Fruit fly (Drosophila melanogaster) whole organism, embryonic: ENCODE results near the gene CG5913.
A peak's percentile ranks its signal among the peaks of the same experiment; 100 is the strongest.

Experiments
- Abd-B ChIP-seq: fragments of 200-800 bp; sonication (Bioruptor generic); optimal IDR thresholded peaks from 2 replicates; lab custom pipeline; 2018; ENCODE audit warnings: missing biosample characterization, mild to moderate bottlenecking, missing genetic modification characterization, moderate library complexity
- Atf-2 ChIP-seq: fragments of 200-800 bp; sonication (Bioruptor generic); optimal IDR thresholded peaks from 2 replicates; lab custom pipeline; 2016; ENCODE audit warnings: missing biosample characterization, missing genetic modification characterization
- Bdp1 ChIP-seq: fragments of 200-800 bp; sonication (Bioruptor generic); optimal IDR thresholded peaks from 3 replicates; lab custom pipeline; 2016; ENCODE audit warnings: missing biosample characterization, missing genetic modification characterization
- Blimp-1 ChIP-seq: fragments of 200-800 bp; sonication (Bioruptor generic); optimal IDR thresholded peaks from 3 replicates; lab custom pipeline; 2018; ENCODE audit warnings: missing biosample characterization, missing genetic modification characterization, mild to moderate bottlenecking, moderate library complexity, missing genetic modification reagents
- Bteb2 ChIP-seq: fragments of 200-800 bp; sonication (Bioruptor generic); optimal IDR thresholded peaks from 2 replicates; lab custom pipeline; 2016; ENCODE audit warnings: missing biosample characterization, missing genetic modification characterization
- CG10959 ChIP-seq: fragments of 200-800 bp; sonication (Bioruptor generic); IDR thresholded peaks from 2 replicates; pipeline ENCODE4 v1.3.6; 2022; ENCODE audit warnings: missing biosample characterization, missing genetic modification characterization
- CG11504 ChIP-seq: fragments of 200-800 bp; sonication (Bioruptor generic); optimal IDR thresholded peaks from 3 replicates; lab custom pipeline; 2019; ENCODE audit warnings: missing biosample characterization, mild to moderate bottlenecking, missing genetic modification characterization, moderate library complexity
- CG1233 ChIP-seq: fragments of 200-800 bp; sonication (Bioruptor generic); optimal IDR thresholded peaks from 4 replicates; lab custom pipeline; 2018; ENCODE audit warnings: missing biosample characterization, mild to moderate bottlenecking, missing genetic modification characterization
- CG12659 ChIP-seq: fragments of 200-800 bp; sonication (Bioruptor generic); optimal IDR thresholded peaks from 3 replicates; lab custom pipeline; 2017; ENCODE audit warnings: mild to moderate bottlenecking, missing biosample characterization, missing genetic modification reagents, missing genetic modification characterization
- CG12942 ChIP-seq: fragments of 200-800 bp; sonication (Bioruptor generic); optimal IDR thresholded peaks from 3 replicates; lab custom pipeline; 2016; ENCODE audit warnings: missing biosample characterization, missing genetic modification characterization
- CG13775 ChIP-seq: fragments of 200-800 bp; sonication (Bioruptor generic); optimal IDR thresholded peaks from 3 replicates; lab custom pipeline; 2017; ENCODE audit warnings: missing biosample characterization, mild to moderate bottlenecking, missing genetic modification characterization
- CG17186 ChIP-seq: fragments of 200-800 bp; sonication (Bioruptor generic); optimal IDR thresholded peaks from 3 replicates; lab custom pipeline; 2017; ENCODE audit warnings: missing biosample characterization, missing genetic modification reagents, missing genetic modification characterization
- CG17361 ChIP-seq: fragments of 200-800 bp; sonication (Bioruptor generic); IDR thresholded peaks from 3 replicates; pipeline ENCODE4 v1.3.6; 2022; ENCODE audit warnings: missing biosample characterization, missing genetic modification characterization
- CG17829 ChIP-seq: fragments of 200-800 bp; optimal IDR thresholded peaks from 2 replicates; lab custom pipeline; 2019; ENCODE audit warnings: missing biosample characterization, mild to moderate bottlenecking, missing genetic modification characterization, moderate library complexity
- CG18599 ChIP-seq: fragments of 200-800 bp; sonication (Bioruptor generic); optimal IDR thresholded peaks from 3 replicates; lab custom pipeline; 2017; ENCODE audit warnings: missing biosample characterization, missing genetic modification characterization, mild to moderate bottlenecking, moderate library complexity, missing genetic modification reagents
- CG2202 ChIP-seq: fragments of 200-800 bp; sonication (Bioruptor generic); optimal IDR thresholded peaks from 2 replicates; lab custom pipeline; 2018; ENCODE audit warnings: missing biosample characterization, mild to moderate bottlenecking, missing genetic modification characterization
- CG3281 ChIP-seq: fragments of 200-800 bp; sonication (Bioruptor generic); optimal IDR thresholded peaks from 3 replicates; lab custom pipeline; 2017; ENCODE audit warnings: missing biosample characterization, mild to moderate bottlenecking, missing genetic modification characterization
- CG34376 ChIP-seq: fragments of 200-800 bp; sonication (Bioruptor generic); optimal IDR thresholded peaks from 2 replicates; lab custom pipeline; 2018; ENCODE audit warnings: missing biosample characterization, mild to moderate bottlenecking, missing genetic modification characterization
- CG42726 ChIP-seq: fragments of 200-800 bp; sonication (Bioruptor generic); IDR thresholded peaks from 2 replicates; pipeline ENCODE4 v1.3.6; 2022; ENCODE audit warnings: missing biosample characterization, missing genetic modification characterization; ENCODE audit not compliant: partially characterized antibody
- CG6175 ChIP-seq: fragments of 200-800 bp; sonication (Bioruptor generic); IDR thresholded peaks from 3 replicates; pipeline ENCODE4 v1.3.6; 2022; ENCODE audit warnings: missing biosample characterization, missing genetic modification characterization
- CG7357 ChIP-seq: fragments of 200-800 bp; sonication (Bioruptor generic); IDR thresholded peaks from 3 replicates; pipeline ENCODE4 v1.3.6; 2022; ENCODE audit warnings: missing biosample characterization, missing genetic modification characterization
- CG7928 ChIP-seq: fragments of 200-800 bp; sonication (Bioruptor generic); optimal IDR thresholded peaks from 2 replicates; lab custom pipeline; 2017; ENCODE audit warnings: missing biosample characterization, mild to moderate bottlenecking, missing genetic modification characterization
- CG9797 ChIP-seq: fragments of 200-800 bp; sonication (Bioruptor generic); optimal IDR thresholded peaks from 3 replicates; lab custom pipeline; 2018; ENCODE audit warnings: missing biosample characterization, mild to moderate bottlenecking, missing genetic modification characterization
- D19B ChIP-seq: fragments of 200-800 bp; sonication (Bioruptor generic); optimal IDR thresholded peaks from 2 replicates; lab custom pipeline; 2017; ENCODE audit warnings: missing biosample characterization, mild to moderate bottlenecking, missing genetic modification characterization
- Dek ChIP-seq: fragments of 200-800 bp; sonication (Bioruptor generic); optimal IDR thresholded peaks from 3 replicates; lab custom pipeline; 2019; ENCODE audit warnings: missing biosample characterization, mild to moderate bottlenecking, missing genetic modification characterization, moderate library complexity
- Doc3 ChIP-seq: fragments of 200-800 bp; sonication (Bioruptor generic); IDR thresholded peaks from 3 replicates; pipeline ENCODE4 v1.3.6; 2022; ENCODE audit warnings: missing biosample characterization, missing genetic modification characterization; ENCODE audit not compliant: partially characterized antibody
- Dref ChIP-seq: fragments of 200-800 bp; sonication (Bioruptor generic); IDR thresholded peaks from 2 replicates; pipeline ENCODE4 v1.3.6; 2022; ENCODE audit warnings: missing biosample characterization, missing genetic modification characterization
- E2f2 ChIP-seq: fragments of 200-800 bp; sonication (Bioruptor generic); IDR thresholded peaks from 2 replicates; pipeline ENCODE4 v1.3.6; 2022; ENCODE audit warnings: missing biosample characterization, missing genetic modification characterization
- Hmr ChIP-seq: fragments of 200-800 bp; sonication (Bioruptor generic); optimal IDR thresholded peaks from 3 replicates; lab custom pipeline; 2017; ENCODE audit warnings: mild to moderate bottlenecking, missing biosample characterization, missing genetic modification reagents, missing genetic modification characterization
- Hsf ChIP-seq: fragments of 200-800 bp; sonication (Bioruptor generic); optimal IDR thresholded peaks from 3 replicates; lab custom pipeline; 2016; ENCODE audit warnings: missing biosample characterization, missing genetic modification characterization
- Myb ChIP-seq: fragments of 200-800 bp; sonication (Bioruptor generic); optimal IDR thresholded peaks from 2 replicates; lab custom pipeline; 2016; ENCODE audit warnings: missing biosample characterization, missing genetic modification characterization
- NFAT ChIP-seq: fragments of 200-800 bp; sonication (Bioruptor generic); IDR thresholded peaks from 2 replicates; pipeline ENCODE4 v1.3.6; 2022; ENCODE audit warnings: missing biosample characterization, missing genetic modification characterization
- Opbp ChIP-seq: fragments of 200-800 bp; sonication (Bioruptor generic); IDR thresholded peaks from 3 replicates; pipeline ENCODE4 v1.3.6; 2022; ENCODE audit warnings: missing biosample characterization, missing genetic modification characterization; ENCODE audit not compliant: partially characterized antibody
- ac ChIP-seq: fragments of 200-800 bp; sonication (Bioruptor generic); optimal IDR thresholded peaks from 3 replicates; lab custom pipeline; 2017; ENCODE audit warnings: missing biosample characterization, mild to moderate bottlenecking, missing genetic modification characterization
- az2 ChIP-seq: fragments of 200-800 bp; sonication (Bioruptor generic); optimal IDR thresholded peaks from 3 replicates; lab custom pipeline; 2016; ENCODE audit warnings: missing biosample characterization, missing genetic modification characterization
- bbx ChIP-seq: fragments of 200-800 bp; sonication (Bioruptor generic); IDR thresholded peaks from 2 replicates; pipeline ENCODE4 v1.3.6; 2022; ENCODE audit warnings: missing biosample characterization, missing genetic modification characterization; ENCODE audit not compliant: partially characterized antibody
- btn ChIP-seq: fragments of 200-800 bp; sonication (Bioruptor generic); optimal IDR thresholded peaks from 2 replicates; lab custom pipeline; 2016; ENCODE audit warnings: missing biosample characterization, missing genetic modification characterization
- dmrt99B ChIP-seq: fragments of 200-800 bp; sonication (Bioruptor generic); optimal IDR thresholded peaks from 2 replicates; lab custom pipeline; 2018; ENCODE audit warnings: missing biosample characterization, mild to moderate bottlenecking, missing genetic modification characterization, moderate library complexity
- gcm ChIP-seq: fragments of 200-800 bp; sonication (Bioruptor generic); optimal IDR thresholded peaks from 2 replicates; lab custom pipeline; 2019; ENCODE audit warnings: missing biosample characterization, mild to moderate bottlenecking, missing genetic modification characterization, moderate library complexity
- ham ChIP-seq: fragments of 200-800 bp; sonication (Bioruptor generic); IDR thresholded peaks from 2 replicates; pipeline ENCODE4 v1.3.6; 2022; ENCODE audit warnings: missing biosample characterization, missing genetic modification characterization
- hbn ChIP-seq: fragments of 200-800 bp; sonication (Bioruptor generic); IDR thresholded peaks from 2 replicates; pipeline ENCODE4 v1.3.6; 2022; ENCODE audit warnings: missing biosample characterization, missing genetic modification characterization; ENCODE audit not compliant: partially characterized antibody
- kay ChIP-seq: fragments of 200-800 bp; sonication (Bioruptor generic); optimal IDR thresholded peaks from 2 replicates; lab custom pipeline; 2016; ENCODE audit warnings: missing biosample characterization, missing genetic modification characterization
- mam ChIP-seq: fragments of 200-800 bp; sonication (Bioruptor generic); optimal IDR thresholded peaks from 3 replicates; lab custom pipeline; 2016; ENCODE audit warnings: missing biosample characterization, missing genetic modification characterization
- peb ChIP-seq: fragments of 200-800 bp; sonication (Bioruptor generic); IDR thresholded peaks from 2 replicates; pipeline ENCODE4 v1.3.6; 2022; ENCODE audit warnings: missing biosample characterization, missing genetic modification characterization
- run ChIP-seq: fragments of 200-800 bp; sonication (Bioruptor generic); optimal IDR thresholded peaks from 3 replicates; lab custom pipeline; 2018; ENCODE audit warnings: missing biosample characterization, mild to moderate bottlenecking, missing genetic modification characterization
- sna ChIP-seq: fragments of 200-800 bp; sonication (Bioruptor generic); IDR thresholded peaks from 2 replicates; pipeline ENCODE4 v1.3.6; 2022; ENCODE audit warnings: missing biosample characterization, missing genetic modification characterization; ENCODE audit not compliant: partially characterized antibody
- tgo ChIP-seq: fragments of 200-800 bp; sonication (Bioruptor generic); IDR thresholded peaks from 3 replicates; pipeline ENCODE4 v1.3.6; 2022; ENCODE audit warnings: missing biosample characterization, missing genetic modification characterization
- toy ChIP-seq: fragments of 200-800 bp; sonication (Bioruptor generic); IDR thresholded peaks from 2 replicates; pipeline ENCODE4 v1.3.6; 2022; ENCODE audit warnings: missing biosample characterization, missing genetic modification characterization
- unpg ChIP-seq: fragments of 200-800 bp; sonication (Bioruptor generic); optimal IDR thresholded peaks from 3 replicates; lab custom pipeline; 2018; ENCODE audit warnings: missing biosample characterization, mild to moderate bottlenecking, missing genetic modification characterization, moderate library complexity

CG5913 gene

DNA sequence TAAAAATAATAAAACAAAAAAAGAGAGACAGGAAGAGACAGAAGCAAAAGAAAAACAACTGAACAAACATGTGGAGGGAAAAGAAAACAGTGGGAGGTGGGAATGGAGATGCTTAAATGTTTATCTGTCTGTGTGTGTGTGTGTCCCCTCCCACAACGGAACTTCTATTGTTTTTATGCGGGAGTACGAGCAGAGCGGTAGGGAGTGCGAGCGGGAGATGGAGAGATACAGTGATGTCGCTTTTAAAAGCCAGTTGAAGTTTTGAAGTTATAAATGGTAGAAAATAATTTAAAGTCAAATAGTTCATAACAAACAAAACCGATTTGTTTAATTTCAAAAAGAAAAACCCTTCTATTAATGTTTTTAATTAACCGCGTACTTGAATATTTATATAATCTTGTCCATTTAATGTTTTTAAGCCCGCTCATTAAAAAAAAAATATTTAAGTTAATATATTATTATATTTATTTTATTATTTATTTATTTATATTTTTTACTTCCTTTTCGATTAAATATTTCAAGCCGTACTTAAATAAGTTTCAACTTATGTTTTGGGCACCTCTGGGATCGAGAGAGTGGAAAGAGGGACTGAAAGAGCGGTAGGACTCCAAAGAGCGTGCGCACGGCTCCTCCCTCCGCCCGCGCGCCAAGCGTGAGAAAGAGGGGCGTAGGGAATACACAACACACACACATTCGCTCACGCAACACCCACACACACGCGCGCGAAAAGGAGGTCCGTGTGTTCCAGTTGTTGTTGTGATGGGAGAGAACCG lies 12.9 kb upstream of the CG5913 start (continued):
- TF ChIP-seq CG12659 (GFP tag; lab: Kevin White, UChicago) (peak; percentile 18), mam (GFP tag; lab: Kevin White, UChicago) (no peak), ham (GFP tag; lab: Robert Waterston, UW) (no peak), unpg (GFP tag; lab: Kevin White, UChicago) (peak; percentile 55), tgo (0 out of 3 replicates have a peak, but pooled peaks have one; percentile 36), E2f2 (GFP tag; lab: Robert Waterston, UW) (no peak), toy (GFP tag; lab: Robert Waterston, UW) (no peak), CG17829 (tag; lab: Kevin White, UChicago) (peak; percentile 65), CG13775 (peak; percentile 39), Dref (no peak), CG34376 (GFP tag; lab: Kevin White, UChicago) (no peak), D19B (GFP tag; lab: Kevin White, UChicago) (no peak), Atf-2 (GFP tag; lab: Kevin White, UChicago) (no peak), hbn (GFP tag; lab: Robert Waterston, UW) (no peak), Bteb2 (GFP tag; lab: Kevin White, UChicago) (no peak), dmrt99B (tag; lab: Kevin White, UChicago) (peak; percentile 62), Hsf (peak; percentile 1), CG17361 (GFP tag; lab: Robert Waterston, UW) (peak; percentile 79), CG10959 (GFP tag; lab: Robert Waterston, UW) (no peak), Blimp-1 (GFP tag; lab: Kevin White, UChicago) (peak; percentile 65), Bdp1 (no peak), Hmr (peak; percentile 66), az2 (GFP tag; lab: Kevin White, UChicago) (peak; percentile 3), CG3281 (GFP tag; lab: Kevin White, UChicago) (peak; percentile 57), Opbp (GFP tag; lab: Robert Waterston, UW) (no peak), CG11504 (tag; lab: Kevin White, UChicago) (peak; percentile 70), kay (no peak), peb (GFP tag; lab: Robert Waterston, UW) (0 out of 2 replicates have a peak, but pooled peaks have one; percentile 19), CG2202 (tag; lab: Kevin White, UChicago) (no peak), Abd-B (GFP tag; lab: Kevin White, UChicago) (peak; percentile 33), CG9797 (GFP tag; lab: Kevin White, UChicago) (no peak), Myb (peak; percentile 3), btn (GFP tag; lab: Kevin White, UChicago) (no peak), Dek (peak; percentile 23), run (no peak), CG17186 (GFP tag; lab: Kevin White, UChicago) (no peak), Doc3 (GFP tag; lab: Robert Waterston, UW) (no peak), sna (GFP tag; lab: Robert Waterston, UW) (no peak), ac (no peak), CG1233 (GFP tag; lab: Kevin White, UChicago) (peak; percentile 35), bbx (no peak), CG7928 (no peak), CG7357 (GFP tag; lab: Robert Waterston, UW) (no peak), CG42726 (GFP tag; lab: Robert Waterston, UW) (no peak), CG18599 (GFP tag; lab: Kevin White, UChicago) (peak; percentile 77), gcm (peak; percentile 44), CG6175 (no peak), CG12942 (GFP tag; lab: Kevin White, UChicago) (no peak), NFAT (no peak)
